Fruit fly (Drosophila melanogaster): ENCODE data around the gene CG7179.

dm6 chr2L:7820408-7820807 lies 42.6 kb upstream of the CG7179 start:
- TF ChIP-seq dsf (GFP tag; optimal IDR thresholded peaks at IDR 0.05; ENCODE audit: borderline replicate concordance) (no peak), usp (GFP tag; optimal IDR thresholded peaks at IDR 0.05) (no peak), Hnf4 (GFP tag; optimal IDR thresholded peaks at IDR 0.05) (no peak), Jra (GFP tag; optimal IDR thresholded peaks at IDR 0.05) (no peak), lola (GFP tag; optimal IDR thresholded peaks at IDR 0.05) (no peak), HLH106 (tag; optimal IDR thresholded peaks at IDR 0.05) (no peak), CrebA (GFP tag; optimal IDR thresholded peaks at IDR 0.05; ENCODE audit: borderline replicate concordance) (no peak), Sp1 (GFP tag; optimal IDR thresholded peaks at IDR 0.05) (no peak), br (GFP tag; optimal IDR thresholded peaks at IDR 0.05) (no peak), OdsH (GFP tag; optimal IDR thresholded peaks at IDR 0.05) (no peak), Myc (optimal IDR thresholded peaks at IDR 0.05) (no peak), Dif (GFP tag; optimal IDR thresholded peaks at IDR 0.05; ENCODE audit: partially characterized antibody) (no peak), h (GFP tag; optimal IDR thresholded peaks at IDR 0.05) (no peak), Dfd (GFP tag; optimal IDR thresholded peaks at IDR 0.05) (no peak)
